Fruit fly (Drosophila melanogaster) whole organism, embryonic: ENCODE measurements around the gene qm.

Experiments
- CG10565 ChIP-seq: fragments of 200-800 bp; sonication (Bioruptor generic); optimal IDR thresholded peaks from 3 replicates; lab custom pipeline; 2016; ENCODE audit warnings: missing biosample characterization, mild to moderate bottlenecking, missing genetic modification characterization
- CG11085 ChIP-seq: fragments of 200-800 bp; sonication (Bioruptor generic); IDR thresholded peaks from 2 replicates; pipeline ENCODE4 v1.3.6; 2022; ENCODE audit warnings: missing biosample characterization, missing genetic modification characterization
- CG12744 ChIP-seq: fragments of 200-800 bp; sonication (Bioruptor generic); optimal IDR thresholded peaks from 2 replicates; lab custom pipeline; 2016; ENCODE audit warnings: missing biosample characterization, missing genetic modification characterization
- CG13424 ChIP-seq: fragments of 200-800 bp; sonication (Bioruptor generic); optimal IDR thresholded peaks from 2 replicates; lab custom pipeline; 2019; ENCODE audit warnings: missing biosample characterization, mild to moderate bottlenecking, missing genetic modification characterization, moderate library complexity
- CG13624 ChIP-seq: fragments of 200-800 bp; sonication (Bioruptor generic); optimal IDR thresholded peaks from 2 replicates; lab custom pipeline; 2016; ENCODE audit warnings: missing biosample characterization, missing genetic modification characterization
- CG14965 ChIP-seq: fragments of 200-800 bp; sonication (Bioruptor generic); optimal IDR thresholded peaks from 2 replicates; lab custom pipeline; 2016; ENCODE audit warnings: missing biosample characterization, missing genetic modification characterization, borderline replicate concordance
- CG17385 ChIP-seq: fragments of 200-800 bp; sonication (Bioruptor generic); optimal IDR thresholded peaks from 3 replicates; lab custom pipeline; 2018; ENCODE audit warnings: missing biosample characterization, mild to moderate bottlenecking, missing genetic modification characterization
- CG17912 ChIP-seq: fragments of 200-800 bp; sonication (Bioruptor generic); optimal IDR thresholded peaks from 2 replicates; lab custom pipeline; 2018; ENCODE audit warnings: missing biosample characterization, mild to moderate bottlenecking, missing genetic modification characterization
- CG1792 ChIP-seq: fragments of 200-800 bp; sonication (Bioruptor generic); optimal IDR thresholded peaks from 2 replicates; lab custom pipeline; 2016; ENCODE audit warnings: missing biosample characterization, missing genetic modification characterization
- CG31365 ChIP-seq: fragments of 200-800 bp; sonication (Bioruptor generic); optimal IDR thresholded peaks from 2 replicates; lab custom pipeline; 2018; ENCODE audit warnings: missing biosample characterization, mild to moderate bottlenecking, missing genetic modification characterization
- CG3281 ChIP-seq: fragments of 200-800 bp; sonication (Bioruptor generic); optimal IDR thresholded peaks from 3 replicates; lab custom pipeline; 2017; ENCODE audit warnings: missing biosample characterization, mild to moderate bottlenecking, missing genetic modification characterization
- CG4404 ChIP-seq: fragments of 200-800 bp; sonication (Bioruptor generic); IDR thresholded peaks from 2 replicates; pipeline ENCODE4 v1.3.6; 2022; ENCODE audit warnings: missing biosample characterization, missing genetic modification characterization
- CG4707 ChIP-seq: fragments of 200-800 bp; sonication (Bioruptor generic); optimal IDR thresholded peaks from 2 replicates; lab custom pipeline; 2018; ENCODE audit warnings: missing biosample characterization, mild to moderate bottlenecking, missing genetic modification characterization, moderate library complexity
- CG5245 ChIP-seq: fragments of 200-800 bp; sonication (Bioruptor generic); optimal IDR thresholded peaks from 3 replicates; lab custom pipeline; 2016; ENCODE audit warnings: missing biosample characterization, missing genetic modification characterization
- CG8359 ChIP-seq: fragments of 200-800 bp; sonication (Bioruptor generic); optimal IDR thresholded peaks from 2 replicates; lab custom pipeline; 2017; ENCODE audit warnings: missing biosample characterization, mild to moderate bottlenecking, missing genetic modification characterization, borderline replicate concordance
- CG9727 ChIP-seq: fragments of 200-800 bp; sonication (Bioruptor generic); optimal IDR thresholded peaks from 3 replicates; lab custom pipeline; 2017; ENCODE audit warnings: missing biosample characterization, mild to moderate bottlenecking, missing genetic modification characterization
- CG9797 ChIP-seq: fragments of 200-800 bp; sonication (Bioruptor generic); optimal IDR thresholded peaks from 3 replicates; lab custom pipeline; 2018; ENCODE audit warnings: missing biosample characterization, mild to moderate bottlenecking, missing genetic modification characterization
- CHES-1-like ChIP-seq: fragments of 200-800 bp; sonication (Bioruptor generic); optimal IDR thresholded peaks from 2 replicates; lab custom pipeline; 2016; ENCODE audit warnings: missing biosample characterization, missing genetic modification characterization
- Ets97D ChIP-seq: fragments of 200-800 bp; sonication (Bioruptor generic); optimal IDR thresholded peaks from 3 replicates; lab custom pipeline; 2016; ENCODE audit warnings: missing biosample characterization, missing genetic modification characterization
- HLH3B ChIP-seq: fragments of 200-800 bp; sonication (Bioruptor generic); IDR thresholded peaks from 2 replicates; pipeline ENCODE4 v1.3.6; 2022; ENCODE audit warnings: missing biosample characterization, missing genetic modification characterization
- Hr78 ChIP-seq, 2 experiments: fragments of 200-800 bp in 1 of 2; fragments of >200 bp in 1 of 2; sonication (Bioruptor generic) in 1 of 2; optimal IDR thresholded peaks; 2 replicates each; lab custom pipeline; 2017 to 2019; ENCODE audit warnings: missing biosample characterization in 2 of 2, missing genetic modification characterization in 2 of 2, mild to moderate bottlenecking in 1 of 2, moderate library complexity in 1 of 2
- MTF-1 ChIP-seq: fragments of 200-800 bp; sonication (Bioruptor generic); optimal IDR thresholded peaks from 2 replicates; lab custom pipeline; 2018; ENCODE audit warnings: missing biosample characterization, mild to moderate bottlenecking, missing genetic modification characterization, borderline replicate concordance
- NfI ChIP-seq: fragments of 200-800 bp; sonication (Bioruptor generic); optimal IDR thresholded peaks from 3 replicates; lab custom pipeline; 2018; ENCODE audit warnings: missing biosample characterization, mild to moderate bottlenecking, missing genetic modification characterization, moderate library complexity
- Opbp ChIP-seq: fragments of 200-800 bp; sonication (Bioruptor generic); IDR thresholded peaks from 3 replicates; pipeline ENCODE4 v1.3.6; 2022; ENCODE audit warnings: missing biosample characterization, missing genetic modification characterization; ENCODE audit not compliant: partially characterized antibody
- Optix ChIP-seq: fragments of 200-800 bp; sonication (Bioruptor generic); IDR thresholded peaks from 3 replicates; pipeline ENCODE4 v1.3.6; 2022; ENCODE audit warnings: missing biosample characterization, missing genetic modification characterization
- Side ChIP-seq: fragments of 200-800 bp; sonication (Bioruptor generic); optimal IDR thresholded peaks from 2 replicates; lab custom pipeline; 2016; ENCODE audit warnings: missing biosample characterization, missing genetic modification characterization
- ap ChIP-seq: fragments of 200-800 bp; sonication (Bioruptor generic); IDR thresholded peaks from 2 replicates; pipeline ENCODE4 v1.3.6; 2022; ENCODE audit warnings: missing biosample characterization, missing genetic modification characterization
- ash1 ChIP-seq: fragments of 200-800 bp; sonication (Bioruptor generic); optimal IDR thresholded peaks from 2 replicates; lab custom pipeline; 2018; ENCODE audit warnings: missing biosample characterization, mild to moderate bottlenecking, missing genetic modification characterization
- ato ChIP-seq: fragments of 200-800 bp; sonication (Bioruptor generic); IDR thresholded peaks from 2 replicates; pipeline ENCODE4 v1.3.6; 2022; ENCODE audit warnings: missing biosample characterization, missing genetic modification characterization; ENCODE audit not compliant: partially characterized antibody
- bab2 ChIP-seq: fragments of 200-800 bp; sonication (Bioruptor generic); optimal IDR thresholded peaks from 2 replicates; lab custom pipeline; 2016; ENCODE audit warnings: missing biosample characterization, missing genetic modification characterization
- br ChIP-seq: fragments of >200 bp; optimal IDR thresholded peaks from 2 replicates; lab custom pipeline; 2017
- chn ChIP-seq: fragments of 200-800 bp; sonication (Bioruptor generic); optimal IDR thresholded peaks from 2 replicates; lab custom pipeline; 2016; ENCODE audit warnings: missing biosample characterization, missing genetic modification characterization
- cwo ChIP-seq: fragments of 200-800 bp; sonication (Bioruptor generic); optimal IDR thresholded peaks from 3 replicates; lab custom pipeline; 2017; ENCODE audit warnings: missing biosample characterization, missing genetic modification characterization, mild to moderate bottlenecking, moderate library complexity, missing genetic modification reagents
- da ChIP-seq: fragments of 200-800 bp; sonication (Bioruptor generic); optimal IDR thresholded peaks from 2 replicates; lab custom pipeline; 2016; ENCODE audit warnings: missing biosample characterization, missing genetic modification characterization
- dmrt99B ChIP-seq: fragments of 200-800 bp; sonication (Bioruptor generic); optimal IDR thresholded peaks from 2 replicates; lab custom pipeline; 2018; ENCODE audit warnings: missing biosample characterization, mild to moderate bottlenecking, missing genetic modification characterization, moderate library complexity
- gsb-n ChIP-seq: fragments of 200-800 bp; sonication (Bioruptor generic); optimal IDR thresholded peaks from 3 replicates; lab custom pipeline; 2018; ENCODE audit warnings: missing biosample characterization, mild to moderate bottlenecking, missing genetic modification characterization
- hbn ChIP-seq: fragments of 200-800 bp; sonication (Bioruptor generic); IDR thresholded peaks from 2 replicates; pipeline ENCODE4 v1.3.6; 2022; ENCODE audit warnings: missing biosample characterization, missing genetic modification characterization; ENCODE audit not compliant: partially characterized antibody
- ken ChIP-seq: fragments of 200-800 bp; sonication (Bioruptor generic); IDR thresholded peaks from 3 replicates; pipeline ENCODE4 v1.3.6; 2022; ENCODE audit warnings: missing biosample characterization, missing genetic modification characterization
- mirr ChIP-seq: fragments of 200-800 bp; sonication (Bioruptor generic); optimal IDR thresholded peaks from 3 replicates; lab custom pipeline; 2018; ENCODE audit warnings: missing biosample characterization, mild to moderate bottlenecking, missing genetic modification characterization
- odd ChIP-seq: fragments of 200-800 bp; sonication (Bioruptor generic); optimal IDR thresholded peaks from 2 replicates; lab custom pipeline; 2017; ENCODE audit warnings: missing biosample characterization, mild to moderate bottlenecking, missing genetic modification characterization
- pan ChIP-seq, 4 experiments: fragments of >200 bp in 3 of 4; fragments of 200-800 bp in 1 of 4; sonication (Bioruptor generic) in 1 of 4; optimal IDR thresholded peaks in 3 of 4; IDR thresholded peaks in 1 of 4; 2 replicates each; pipeline versions ENCODE4 v1.3.6 to Lab custom; 2017 to 2022; ENCODE audit warnings: missing biosample characterization in 2 of 4, missing genetic modification characterization in 2 of 4, mixed read lengths in 1 of 4
- pros ChIP-seq: fragments of 200-800 bp; sonication (Bioruptor generic); optimal IDR thresholded peaks from 3 replicates; lab custom pipeline; 2019; ENCODE audit warnings: missing biosample characterization, mild to moderate bottlenecking, missing genetic modification characterization, moderate library complexity
- rib ChIP-seq: fragments of 200-800 bp; sonication (Bioruptor generic); IDR thresholded peaks from 2 replicates; pipeline ENCODE4 v1.3.6; 2022; ENCODE audit warnings: missing biosample characterization, missing genetic modification characterization
- ro ChIP-seq: fragments of 200-800 bp; sonication (Bioruptor generic); IDR thresholded peaks from 2 replicates; pipeline ENCODE4 v1.3.6; 2022; ENCODE audit warnings: missing biosample characterization, missing genetic modification characterization
- sqz ChIP-seq: fragments of 200-800 bp; sonication (Bioruptor generic); optimal IDR thresholded peaks from 3 replicates; lab custom pipeline; 2018; ENCODE audit warnings: missing biosample characterization, mild to moderate bottlenecking, missing genetic modification characterization
- ssp ChIP-seq: fragments of 200-800 bp; sonication (Bioruptor generic); IDR thresholded peaks from 2 replicates; pipeline ENCODE4 v1.3.6; 2022; ENCODE audit warnings: missing biosample characterization, missing genetic modification characterization
- sug ChIP-seq: fragments of 200-800 bp; optimal IDR thresholded peaks from 2 replicates; lab custom pipeline; 2019; ENCODE audit warnings: missing biosample characterization, mild to moderate bottlenecking, missing genetic modification characterization, moderate library complexity
- z ChIP-seq: fragments of 200-800 bp; sonication (Bioruptor generic); IDR thresholded peaks from 3 replicates; pipeline ENCODE4 v1.3.6; 2022; ENCODE audit warnings: missing biosample characterization, missing genetic modification characterization
- zfh1 ChIP-seq: fragments of 200-800 bp; sonication (Bioruptor generic); IDR thresholded peaks from 3 replicates; pipeline ENCODE4 v1.3.6; 2022; ENCODE audit warnings: missing biosample characterization, missing genetic modification characterization

qm gene

dm6 chr3L:7344965-7345427, 3.1 kb upstream of the qm start, which contains the start of gene Cln7 (continued):
- TF ChIP-seq CG12744 (GFP tag; lab: Kevin White, UChicago), result no peak
- no peak for TF ChIP-seq CG9797
- no peak for TF ChIP-seq bab2 (GFP tag; lab: Kevin White, UChicago)
- TF ChIP-seq gsb-n, result peak; percentile 23
- peak; percentile 64 for TF ChIP-seq MTF-1
- peak; percentile 30 for TF ChIP-seq Side (GFP tag; lab: Kevin White, UChicago)
- peak; percentile 30 for TF ChIP-seq da
- peak; percentile 49 for TF ChIP-seq odd (GFP tag; lab: Kevin White, UChicago)
- TF ChIP-seq Optix, result peak; percentile 38; the same call in 1 of the 3 replicates
- no peak for TF ChIP-seq ssp (GFP tag; lab: Robert Waterston, UW)
- TF ChIP-seq CG8359 (GFP tag; lab: Kevin White, UChicago), result peak; percentile 2
- peak; percentile 11 for TF ChIP-seq NfI (GFP tag; lab: Kevin White, UChicago)
- TF ChIP-seq ken, result no peak; the same call in 2 of the 3 replicates
- TF ChIP-seq br, result no peak
- no peak for TF ChIP-seq CG14965 (GFP tag; lab: Kevin White, UChicago)
- peak in 1 of 2 experiments; percentile 11 for TF ChIP-seq Hr78 (GFP tag; optimal IDR thresholded peaks at IDR 0.05; lab: Kevin White, UChicago)
- TF ChIP-seq Ets97D (GFP tag; lab: Kevin White, UChicago), result peak; percentile 9
- peak; percentile 67 for TF ChIP-seq mirr (GFP tag; lab: Kevin White, UChicago)
- peak; percentile 38 for TF ChIP-seq CHES-1-like (GFP tag; lab: Kevin White, UChicago)
- TF ChIP-seq zfh1 (GFP tag; lab: Robert Waterston, UW), result peak; percentile 19; the same call in 1 of the 3 replicates
- TF ChIP-seq CG17912 (GFP tag; lab: Kevin White, UChicago), result peak; percentile 50
- 0 out of 3 replicates have a peak, but pooled peaks have one; percentile 59 for TF ChIP-seq z (GFP tag; lab: Robert Waterston, UW)
- TF ChIP-seq CG1792, result no peak
- TF ChIP-seq CG3281 (GFP tag; lab: Kevin White, UChicago), result peak; percentile 64
- peak; percentile 43; the same call in 1 of the 2 replicates for TF ChIP-seq rib (GFP tag; lab: Robert Waterston, UW)
- peak; percentile 59 for TF ChIP-seq CG4707 (GFP tag; lab: Kevin White, UChicago)
- TF ChIP-seq CG17385 (GFP tag; lab: Kevin White, UChicago), result peak; percentile 53
- peak; percentile 34 for TF ChIP-seq chn (GFP tag; lab: Kevin White, UChicago)
- peak; percentile 52 for TF ChIP-seq sug (tag; lab: Kevin White, UChicago)
- TF ChIP-seq pros, result peak; percentile 64
- peak; percentile 40 for TF ChIP-seq CG9727 (GFP tag; lab: Kevin White, UChicago)
- peak; percentile 39 for TF ChIP-seq sqz (GFP tag; lab: Kevin White, UChicago)
- peak; percentile 67; the same call in 2 of the 3 replicates for TF ChIP-seq Opbp (GFP tag; lab: Robert Waterston, UW)
- no peak for TF ChIP-seq CG4404 (GFP tag; lab: Robert Waterston, UW)
- TF ChIP-seq HLH3B (GFP tag; lab: Robert Waterston, UW), result peak; percentile 49; the same call in 1 of the 2 replicates
- TF ChIP-seq cwo (GFP tag; lab: Kevin White, UChicago), result no peak
- no peak for TF ChIP-seq hbn (GFP tag; lab: Robert Waterston, UW)
- TF ChIP-seq ato (GFP tag; lab: Robert Waterston, UW), result peak; percentile 41; the same call in 1 of the 2 replicates
- TF ChIP-seq ro (GFP tag; lab: Robert Waterston, UW), result no peak
- TF ChIP-seq CG13624, result peak; percentile 9
- peak; percentile 20 for TF ChIP-seq CG13424 (tag; lab: Kevin White, UChicago)
- TF ChIP-seq CG5245 (GFP tag; lab: Kevin White, UChicago), result no peak
- peak; percentile 20; the same call in 1 of the 2 replicates for TF ChIP-seq CG11085 (GFP tag; lab: Robert Waterston, UW)
- no peak for TF ChIP-seq pan (optimal IDR thresholded peaks at IDR 0.05; lab: Kevin White, UChicago)
- TF ChIP-seq pan (GFP tag; optimal IDR thresholded peaks at IDR 0.05 in 1 of 2, IDR thresholded peaks at IDR 0.05 in 1 of 2), result peak in 1 of 2 experiments; percentile 17
- peak; percentile 49; the same call in 1 of the 2 replicates for TF ChIP-seq ap
- no peak for TF ChIP-seq dmrt99B (tag; lab: Kevin White, UChicago)
- no peak for TF ChIP-seq ash1
- TF ChIP-seq CG31365, result peak; percentile 1
- no peak for TF ChIP-seq CG10565 (GFP tag; lab: Kevin White, UChicago)
